Worm (Caenorhabditis elegans): ENCODE measurements around the gene srw-54.
A peak's percentile ranks its signal among the peaks of the same experiment; 100 is the strongest.

Gene srw-54

DNA sequence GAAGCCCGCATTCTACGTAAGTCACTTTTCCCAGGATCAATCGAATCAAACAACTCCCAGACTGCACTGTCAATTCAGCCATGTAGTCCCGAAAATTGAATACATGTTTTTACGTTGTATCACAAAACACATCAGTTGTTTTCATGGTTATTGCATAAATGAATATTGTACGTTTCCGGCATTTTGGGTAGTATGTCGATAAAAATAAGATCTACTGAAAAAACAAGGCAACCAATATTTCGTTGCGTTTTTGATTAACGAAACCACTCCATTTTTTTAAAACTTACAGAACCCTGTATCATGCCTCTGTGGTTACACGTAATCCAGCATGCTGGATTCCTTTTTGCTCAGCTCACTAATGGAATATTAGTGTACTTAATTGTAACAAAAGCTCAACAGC lies 38.0 kb upstream of the srw-54 start, which contains the start of gene str-149:
TSS of gene str-149 (plus strand) at position 301 of the 400 bp plus-strand sequence.
- TF ChIP-seq dmd-6 (GFP tag; IDR thresholded peaks at IDR 0.05) (no peak), aha-1 (tag) (no peak)

DNA sequence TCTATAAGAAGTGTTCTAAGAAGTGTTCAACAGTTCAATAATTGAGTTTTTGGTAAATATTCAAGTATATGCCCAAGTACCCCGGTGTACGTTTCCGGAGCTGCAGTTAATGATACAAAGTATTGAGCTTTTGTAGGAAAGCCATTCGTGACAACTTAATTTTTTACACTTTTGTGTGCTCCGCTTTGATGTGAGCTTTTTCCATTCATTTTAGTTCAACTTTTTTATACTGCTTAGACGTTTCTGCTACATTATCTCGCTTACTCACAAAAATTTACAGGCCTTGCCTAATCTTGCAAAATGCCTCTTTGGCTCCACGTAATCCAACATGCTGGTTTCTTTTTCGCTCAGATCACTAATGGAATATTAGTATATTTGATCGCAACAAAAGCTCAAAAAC lies 35.2 kb upstream of the srw-54 start, which contains the start of gene str-151:
TSS of gene str-151 (plus strand) at position 301 of the 400 bp plus-strand sequence.
- TF ChIP-seq vab-7 (GFP tag; IDR thresholded peaks at IDR 0.05) (no peak), lin-39 (tag; optimal IDR thresholded peaks at IDR 0.05) (no peak), lin-13 (GFP tag; optimal IDR thresholded peaks at IDR 0.05) (no peak), unc-39 (tag; optimal IDR thresholded peaks at IDR 0.05) (no peak), mxl-2 (GFP tag; conservative IDR thresholded peaks at IDR 0.05) (no peak), attf-4 (tag; optimal IDR thresholded peaks at IDR 0.05) (no peak)

DNA sequence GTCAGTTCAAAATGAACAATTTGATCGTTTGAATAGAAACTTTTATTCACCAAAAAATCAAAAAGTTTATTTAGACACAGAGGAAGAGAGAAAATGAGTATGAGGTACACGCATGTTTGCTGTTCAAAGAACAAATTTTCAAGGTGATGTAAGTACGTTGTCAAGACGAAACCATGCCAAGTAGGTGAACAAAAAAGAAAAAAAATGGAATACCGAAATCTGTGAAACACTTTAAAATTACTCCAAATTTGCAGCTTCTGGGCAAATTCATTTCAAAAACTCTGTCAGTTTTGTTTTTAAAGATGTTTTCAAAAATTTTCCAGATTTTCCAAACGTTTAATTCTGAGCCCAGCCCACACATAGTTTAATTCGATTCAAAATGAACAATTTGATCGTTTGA lies 30.7 kb upstream of the srw-54 start, which contains the start of gene nhr-271:
TSS of gene nhr-271 (minus strand) at position 101 of the 400 bp plus-strand sequence.
- TF ChIP-seq Y48G9A.11 (GFP tag; IDR thresholded peaks at IDR 0.05) (no peak), egl-27 (tag; optimal IDR thresholded peaks at IDR 0.05) (no peak), lin-29 (GFP tag; IDR thresholded peaks at IDR 0.05) (no peak), ctbp-1 (GFP tag; IDR thresholded peaks at IDR 0.05) (no peak), lin-1 (GFP tag; IDR thresholded peaks at IDR 0.05) (no peak), zfp-3 (GFP tag; conservative IDR thresholded peaks at IDR 0.05) (no peak), fkh-10 (GFP tag; optimal IDR thresholded peaks at IDR 0.05) (no peak), F10B5.3 (tag; optimal IDR thresholded peaks at IDR 0.05) (no peak)

DNA sequence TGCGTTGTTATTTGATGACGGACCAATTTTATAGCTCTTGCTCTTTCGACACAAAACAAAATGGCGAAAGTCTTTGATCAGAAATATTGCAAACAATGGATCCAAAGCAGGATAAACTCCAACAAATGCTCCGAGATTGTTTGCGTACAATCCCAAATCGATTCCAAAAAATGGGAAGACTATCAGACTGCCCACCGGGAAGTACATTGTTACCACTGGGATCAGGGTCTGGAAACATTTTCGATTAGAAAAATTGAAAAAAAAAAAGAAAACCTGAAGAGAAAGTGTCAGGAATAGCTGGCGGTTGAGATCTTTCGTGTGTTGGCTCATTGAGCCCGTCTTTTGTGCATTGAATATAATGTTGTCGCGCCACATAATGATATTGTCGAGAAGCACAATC lies 30.1 kb upstream of the srw-54 start:
- TF ChIP-seq aha-1 (tag) (peak; percentile 46), F49E8.2 (tag; optimal IDR thresholded peaks at IDR 0.05; ENCODE audit: borderline replicate concordance) (no peak), dmd-6 (GFP tag; IDR thresholded peaks at IDR 0.05) (no peak), ZK337.2 (GFP tag; IDR thresholded peaks at IDR 0.05) (no peak), ztf-7 (tag; optimal IDR thresholded peaks at IDR 0.05) (no peak)

DNA sequence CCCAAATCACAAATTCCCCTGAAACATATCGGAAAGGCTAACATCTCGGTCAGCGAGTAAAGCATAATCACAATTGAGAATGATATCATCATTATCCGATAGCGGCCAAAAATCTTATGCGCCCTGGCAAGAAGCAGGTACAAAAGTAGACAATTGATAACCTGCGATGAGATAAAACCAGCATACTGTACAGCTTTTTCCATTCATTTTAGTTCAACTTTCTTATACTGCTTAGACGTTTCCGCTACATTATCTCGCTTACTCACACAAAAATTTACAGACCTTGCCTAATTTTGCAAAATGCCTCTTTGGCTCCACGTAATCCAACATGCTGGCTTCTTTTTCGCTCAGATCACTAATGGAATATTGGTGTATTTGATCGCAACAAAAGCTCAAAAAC lies 28.2 kb upstream of the srw-54 start, which contains the start of gene str-150:
TSS of gene str-150 (plus strand) at position 301 of the 400 bp plus-strand sequence.
- TF ChIP-seq daf-19 (GFP tag; conservative IDR thresholded peaks at IDR 0.05) (no peak), dpl-1 (GFP tag; optimal IDR thresholded peaks at IDR 0.05) (no peak), lin-15B (tag; optimal IDR thresholded peaks at IDR 0.05) (no peak), daf-8 (GFP tag; IDR thresholded peaks at IDR 0.05) (no peak), fkh-10 (GFP tag; optimal IDR thresholded peaks at IDR 0.05) (no peak), skn-1 (tag; optimal IDR thresholded peaks at IDR 0.05) (no peak), lin-1 (GFP tag; IDR thresholded peaks at IDR 0.05) (no peak), zfp-2 (tag; optimal IDR thresholded peaks at IDR 0.05) (no peak), dmd-6 (GFP tag; IDR thresholded peaks at IDR 0.05) (no peak), nhr-42 (GFP tag; IDR thresholded peaks at IDR 0.05) (no peak), ztf-11 (tag; optimal IDR thresholded peaks at IDR 0.05) (no peak), pqm-1 (tag; optimal IDR thresholded peaks at IDR 0.05) (no peak)

DNA sequence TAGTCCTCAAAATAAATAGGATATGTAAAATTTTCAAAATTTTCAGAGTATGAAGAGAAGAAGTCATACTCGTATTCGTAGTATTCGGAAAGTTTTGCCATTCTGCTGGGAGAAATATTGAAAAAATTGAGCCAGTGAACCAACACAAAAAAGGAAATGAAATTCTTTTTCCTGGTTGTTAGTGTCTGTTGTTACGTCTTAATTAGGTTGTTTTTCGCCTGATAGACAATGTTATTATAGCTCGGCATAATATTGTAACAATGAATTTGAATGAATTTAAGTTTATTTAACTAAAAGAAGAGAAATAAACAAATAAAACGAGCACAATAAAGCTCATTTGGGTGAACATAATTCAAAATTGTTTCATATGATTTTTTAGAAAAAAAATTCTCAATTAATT lies 22.7 kb upstream of the srw-54 start, which contains the start of gene srw-73:
TSS of gene srw-73 (minus strand) at position 101 of the 400 bp plus-strand sequence.
- TF ChIP-seq nhr-111 (GFP tag; optimal IDR thresholded peaks at IDR 0.05) (no peak), skn-1 (tag; optimal IDR thresholded peaks at IDR 0.05) (no peak), T26A8.4 (GFP tag; IDR thresholded peaks at IDR 0.05) (no peak), ztf-11 (tag; optimal IDR thresholded peaks at IDR 0.05) (no peak), ZK337.2 (GFP tag; IDR thresholded peaks at IDR 0.05) (no peak), lin-38 (GFP tag; IDR thresholded peaks at IDR 0.05) (no peak), sdz-12 (GFP tag; optimal IDR thresholded peaks at IDR 0.05) (no peak), madf-5 (GFP tag; IDR thresholded peaks at IDR 0.05) (no peak), daf-12 (tag; optimal IDR thresholded peaks at IDR 0.05) (no peak), egl-43 (GFP tag; IDR thresholded peaks at IDR 0.05) (no peak), zfp-3 (GFP tag; conservative IDR thresholded peaks at IDR 0.05) (no peak), mdt-29 (GFP tag; IDR thresholded peaks at IDR 0.05) (no peak), tra-1 (GFP tag; IDR thresholded peaks at IDR 0.05) (no peak), spr-3 (GFP tag; optimal IDR thresholded peaks at IDR 0.05) (no peak), cey-2 (tag; optimal IDR thresholded peaks at IDR 0.05; ENCODE audit: borderline replicate concordance, insufficient read depth) (no peak), duxl-1 (tag; optimal IDR thresholded peaks at IDR 0.05; ENCODE audit: poor library complexity) (no peak), Y105C5A.15 (GFP tag; IDR thresholded peaks at IDR 0.05) (no peak)

Measured in whole organism, L4 larva.